Worm (Caenorhabditis elegans): ENCODE data around the gene F20D6.15.

Gene F20D6.15

ce11 chrV:8143605-8144004, 44.7 kb downstream of the F20D6.15 start, which contains the start of gene D1014.2:
Gene D1014.2 (plus strand): TSS chrV:8143905.
- TF ChIP-seq ahr-1 (tag; optimal IDR thresholded peaks at IDR 0.05) (no peak), madf-2 (tag; optimal IDR thresholded peaks at IDR 0.05) (no peak), sox-4 (tag; optimal IDR thresholded peaks at IDR 0.05) (no peak), ceh-48 (tag; optimal IDR thresholded peaks at IDR 0.05) (no peak), ttx-3 (tag; optimal IDR thresholded peaks at IDR 0.05) (no peak), npax-4 (tag; optimal IDR thresholded peaks at IDR 0.05) (no peak), ref-2 (tag; optimal IDR thresholded peaks at IDR 0.05) (no peak), C08G9.2 (tag; optimal IDR thresholded peaks at IDR 0.05) (no peak), fkh-6 (tag; optimal IDR thresholded peaks at IDR 0.05) (no peak), T23F11.4 (GFP tag; optimal IDR thresholded peaks at IDR 0.05) (no peak), elt-4 (tag; optimal IDR thresholded peaks at IDR 0.05) (no peak), F13H6.1 (tag; optimal IDR thresholded peaks at IDR 0.05) (no peak)
